Worm (Caenorhabditis elegans) whole organism, L4 larva: Measurements from ENCODE around the gene DH11.5.

Experiments used
- dve-1 ChIP-seq: sonication (generic microtip); optimal IDR thresholded peaks from 2 replicates; lab custom pipeline; 2017; ENCODE audit warnings: antibody characterized with exemption, mild to moderate bottlenecking, missing genetic modification characterization, missing compliant biosample characterization; ENCODE audit not compliant: insufficient read depth
- egl-43 ChIP-seq: fragments of 200-800 bp; sonication (Bioruptor generic); IDR thresholded peaks from 2 replicates; pipeline ENCODE4 v1.3.6; 2022; ENCODE audit warnings: missing genetic modification reagents, missing genetic modification characterization, missing compliant biosample characterization
- nhr-11 ChIP-seq: fragments of 150-350 bp; optimal IDR thresholded peaks from 2 replicates; lab custom pipeline; 2014; ENCODE audit warnings: missing biosample characterization, missing genetic modification characterization
- unc-130 ChIP-seq: sonication (generic microtip); optimal IDR thresholded peaks from 2 replicates; lab custom pipeline; 2016; ENCODE audit warnings: missing genetic modification reagents, missing genetic modification characterization, missing compliant biosample characterization
- zfp-2 ChIP-seq: sonication (generic microtip); optimal IDR thresholded peaks from 2 replicates; lab custom pipeline; 2016; ENCODE audit warnings: mild to moderate bottlenecking, missing genetic modification characterization, missing compliant biosample characterization

DNA sequence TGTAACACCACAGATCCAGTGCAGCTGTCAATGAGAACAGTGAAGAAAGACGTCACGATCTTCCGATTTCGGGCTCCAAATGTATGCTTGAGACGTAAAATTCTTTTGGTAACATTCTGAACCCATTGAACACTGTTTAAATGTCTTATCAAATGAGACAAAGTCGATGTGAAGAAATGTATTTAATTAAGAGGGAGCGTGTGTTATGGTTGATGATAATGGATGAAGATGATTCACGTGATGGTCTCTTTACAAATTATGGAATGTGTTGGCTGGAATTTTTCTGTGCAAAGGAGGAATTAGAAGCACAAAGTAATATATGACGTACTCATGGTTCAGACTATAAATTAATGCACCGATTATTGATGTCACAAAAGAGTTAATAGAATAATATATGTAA, 30.6 kb downstream of the DH11.5 start:
- TF ChIP-seq nhr-11 (tag; lab: Kevin White, UChicago), result no peak
- TF ChIP-seq zfp-2 (tag; lab: Kevin White, UChicago), result no peak
- TF ChIP-seq egl-43 (GFP tag; lab: Robert Waterston, UW), result no peak
- no peak for TF ChIP-seq dve-1 (tag; lab: Kevin White, UChicago)
- no peak for TF ChIP-seq unc-130
